Fruit fly (Drosophila melanogaster): Measurements from ENCODE around the gene CG42238.
A peak's percentile ranks its signal among the peaks of the same experiment; 100 is the strongest.

CG42238 gene

dm6 chr2L:20987438-20987837 lies 64.5 kb downstream of the CG42238 start (continued):
- peak; percentile 82 for TF ChIP-seq nmo (GFP tag; optimal IDR thresholded peaks at IDR 0.05)
- TF ChIP-seq CG11560 (tag; IDR thresholded peaks at IDR 0.05), result peak; percentile 64; the same call in 2 of the 3 replicates
- peak; percentile 59 for TF ChIP-seq CG11696 (GFP tag; IDR thresholded peaks at IDR 0.05)
- TF ChIP-seq pum (GFP tag; optimal IDR thresholded peaks at IDR 0.05), result peak; percentile 86
- TF ChIP-seq CG18619 (GFP tag; optimal IDR thresholded peaks at IDR 0.05), result peak; percentile 75
- TF ChIP-seq HHEX (GFP tag; optimal IDR thresholded peaks at IDR 0.05), result peak; percentile 74
- TF ChIP-seq Dek (tag; optimal IDR thresholded peaks at IDR 0.05), result peak; percentile 66
- peak; percentile 89 for TF ChIP-seq slbo (GFP tag; IDR thresholded peaks at IDR 0.05)
- peak; percentile 11 for TF ChIP-seq Usf (GFP tag; optimal IDR thresholded peaks at IDR 0.05)
- peak; percentile 88 for TF ChIP-seq lab (GFP tag; optimal IDR thresholded peaks at IDR 0.05)
- peak; percentile 67 for TF ChIP-seq cwo (GFP tag; optimal IDR thresholded peaks at IDR 0.05)
- peak; percentile 96 for TF ChIP-seq Med (GFP tag)
- peak; percentile 75 for TF ChIP-seq Atf-2 (GFP tag; optimal IDR thresholded peaks at IDR 0.05)
- TF ChIP-seq Six4 (GFP tag; optimal IDR thresholded peaks at IDR 0.05), result peak; percentile 67
- no peak for TF ChIP-seq gsb (GFP tag; IDR thresholded peaks at IDR 0.05)
- TF ChIP-seq psq (GFP tag; optimal IDR thresholded peaks at IDR 0.05), result peak; percentile 53
- TF ChIP-seq CG3281 (GFP tag; optimal IDR thresholded peaks at IDR 0.05), result peak; percentile 60
- peak; percentile 25 for TF ChIP-seq CG6683 (GFP tag; optimal IDR thresholded peaks at IDR 0.05)
- peak; percentile 77 for TF ChIP-seq oc (tag; optimal IDR thresholded peaks at IDR 0.05)
- TF ChIP-seq corto (GFP tag; optimal IDR thresholded peaks at IDR 0.05), result no peak
- TF ChIP-seq br (optimal IDR thresholded peaks at IDR 0.05), result no peak
- TF ChIP-seq sna (GFP tag; IDR thresholded peaks at IDR 0.05; ENCODE audit: partially characterized antibody), result no peak
- TF ChIP-seq H2.0 (GFP tag; IDR thresholded peaks at IDR 0.05), result peak; percentile 74
- peak; percentile 21 for TF ChIP-seq CG7928 (GFP tag; optimal IDR thresholded peaks at IDR 0.05)
- no peak for TF ChIP-seq CG7963 (GFP tag; IDR thresholded peaks at IDR 0.05; ENCODE audit: partially characterized antibody)
- TF ChIP-seq Kr (GFP tag; optimal IDR thresholded peaks at IDR 0.05), result no peak
- peak; percentile 82 for TF ChIP-seq ind (GFP tag; optimal IDR thresholded peaks at IDR 0.05)
- TF ChIP-seq luna (GFP tag; optimal IDR thresholded peaks at IDR 0.05), result peak; percentile 15
- TF ChIP-seq CG30431 (GFP tag; optimal IDR thresholded peaks at IDR 0.05), result peak; percentile 75
- TF ChIP-seq Nf-YB (GFP tag; optimal IDR thresholded peaks at IDR 0.05), result peak; percentile 52
- TF ChIP-seq CG14050 (GFP tag; IDR thresholded peaks at IDR 0.05), result peak; percentile 63; the same call in 2 of the 3 replicates
- peak; percentile 87 for TF ChIP-seq sob (GFP tag; IDR thresholded peaks at IDR 0.05)
- peak; percentile 86 for TF ChIP-seq bab2 (GFP tag; optimal IDR thresholded peaks at IDR 0.05)
- peak; percentile 43 for TF ChIP-seq gt (GFP tag; IDR thresholded peaks at IDR 0.05)
- TF ChIP-seq CG4730 (GFP tag; IDR thresholded peaks at IDR 0.05), result peak; percentile 53
- peak; percentile 78 for TF ChIP-seq ems (GFP tag; optimal IDR thresholded peaks at IDR 0.05)
- peak; percentile 77 for TF ChIP-seq CG9817 (tag; optimal IDR thresholded peaks at IDR 0.05)

- TF ChIP-seq Lim3 (GFP tag; IDR thresholded peaks at IDR 0.05), result no peak
- TF ChIP-seq CG5180 (GFP tag; optimal IDR thresholded peaks at IDR 0.05), result no peak
- TF ChIP-seq CG2678 (tag; optimal IDR thresholded peaks at IDR 0.05), result peak; percentile 52
- 0 out of 2 replicates have a peak, but pooled peaks have one; percentile 21 for TF ChIP-seq Ptx1 (GFP tag; IDR thresholded peaks at IDR 0.05)
- TF ChIP-seq ken (GFP tag; IDR thresholded peaks at IDR 0.05), result no peak
- peak; percentile 8 for TF ChIP-seq Sox102F (GFP tag; optimal IDR thresholded peaks at IDR 0.05)
- no peak for TF ChIP-seq HmgD (GFP tag; optimal IDR thresholded peaks at IDR 0.05)
- TF ChIP-seq Awh (GFP tag; IDR thresholded peaks at IDR 0.05), result no peak
- TF ChIP-seq CG1233 (GFP tag; optimal IDR thresholded peaks at IDR 0.05), result no peak
- no peak for TF ChIP-seq Ssrp (tag; optimal IDR thresholded peaks at IDR 0.05)
- no peak for TF ChIP-seq sug (tag; optimal IDR thresholded peaks at IDR 0.05)
- TF ChIP-seq CG17361 (GFP tag; IDR thresholded peaks at IDR 0.05), result peak; percentile 38; the same call in 1 of the 3 replicates
- no peak for TF ChIP-seq B-H2 (GFP tag; optimal IDR thresholded peaks at IDR 0.05)
- TF ChIP-seq CG7556 (GFP tag; optimal IDR thresholded peaks at IDR 0.05), result no peak
- TF ChIP-seq lov (optimal IDR thresholded peaks at IDR 0.05), result no peak
- TF ChIP-seq lov (GFP tag; IDR thresholded peaks at IDR 0.05), result no peak
- no peak for TF ChIP-seq CG34224 (GFP tag; IDR thresholded peaks at IDR 0.05; ENCODE audit: partially characterized antibody)
Observed at dm6 chr2L:20982242-20982641, 69.7 kb downstream of the CG42238 start.
